Worm (Caenorhabditis elegans) whole organism, L4/young adult: ENCODE data around the gene C18B12.4.

Experiments
- W03F9.2 ChIP-seq: fragments of 150-350 bp; optimal IDR thresholded peaks from 2 replicates; lab custom pipeline; 2014; ENCODE audit warnings: missing biosample characterization, missing genetic modification characterization
- dao-5 ChIP-seq: sonication (generic microtip); optimal IDR thresholded peaks from 2 replicates; lab custom pipeline; 2016; ENCODE audit warnings: missing genotype, missing genetic modification characterization, moderate library complexity, missing compliant biosample characterization
- him-1 ChIP-seq: sonication (generic microtip); optimal IDR thresholded peaks from 2 replicates; lab custom pipeline; 2016; ENCODE audit warnings: missing genotype, missing genetic modification reagents, missing genetic modification characterization, missing compliant biosample characterization

Gene C18B12.4

ce11 chrX:14993744-14994143 is 46.7 kb downstream of the C18B12.4 start:
- TF ChIP-seq him-1 (tag; lab: Kevin White, UChicago): no peak
- no peak for TF ChIP-seq dao-5 (tag; lab: Kevin White, UChicago)
- no peak for TF ChIP-seq W03F9.2 (tag; lab: Kevin White, UChicago)

- TF ChIP-seq W03F9.2 (tag; lab: Kevin White, UChicago) (no peak), dao-5 (tag; lab: Kevin White, UChicago) (no peak), him-1 (tag; lab: Kevin White, UChicago) (no peak)
Observed at ce11 chrX:14991280-14991679, 49.1 kb downstream of the C18B12.4 start, which contains the start of gene iglr-1. TSS of gene iglr-1 (minus strand) at chrX:14991380.

- TF ChIP-seq W03F9.2 (tag; lab: Kevin White, UChicago) (no peak), dao-5 (tag; lab: Kevin White, UChicago) (no peak), him-1 (tag; lab: Kevin White, UChicago) (no peak)
Observed at ce11 chrX:14988160-14988559, 52.2 kb downstream of the C18B12.4 start.
